Fruit fly (Drosophila melanogaster) whole organism, embryonic: ENCODE results near the gene tyf.

Source experiments
- BEAF-32 ChIP-seq: fragments of 200-800 bp; sonication (Bioruptor generic); optimal IDR thresholded peaks from 3 replicates; lab custom pipeline; 2017; ENCODE audit warnings: missing biosample characterization, missing genetic modification characterization, mild to moderate bottlenecking, moderate library complexity, missing genetic modification reagents
- CG10274 ChIP-seq: fragments of 200-800 bp; sonication (Bioruptor generic); optimal IDR thresholded peaks from 3 replicates; lab custom pipeline; 2017; ENCODE audit warnings: missing biosample characterization, mild to moderate bottlenecking, missing genetic modification characterization
- CG14710 ChIP-seq: fragments of 200-800 bp; sonication (Bioruptor generic); optimal IDR thresholded peaks from 3 replicates; lab custom pipeline; 2019; ENCODE audit warnings: missing biosample characterization, mild to moderate bottlenecking, missing genetic modification characterization, moderate library complexity
- CG1602 ChIP-seq: fragments of 200-800 bp; sonication (Bioruptor generic); optimal IDR thresholded peaks from 3 replicates; lab custom pipeline; 2016; ENCODE audit warnings: missing biosample characterization, missing genetic modification characterization
- CG17328 ChIP-seq: fragments of 200-800 bp; sonication (Bioruptor generic); IDR thresholded peaks from 2 replicates; pipeline ENCODE4 v1.3.6; 2022; ENCODE audit warnings: missing biosample characterization, missing genetic modification characterization
- CG18599 ChIP-seq: fragments of 200-800 bp; sonication (Bioruptor generic); optimal IDR thresholded peaks from 3 replicates; lab custom pipeline; 2017; ENCODE audit warnings: missing biosample characterization, missing genetic modification characterization, mild to moderate bottlenecking, moderate library complexity, missing genetic modification reagents
- CG32532 ChIP-seq: fragments of 200-800 bp; sonication (Bioruptor generic); IDR thresholded peaks from 2 replicates; pipeline ENCODE4 v1.3.6; 2022; ENCODE audit warnings: missing biosample characterization, missing genetic modification characterization
- CG33213 ChIP-seq: fragments of 200-800 bp; sonication (Bioruptor generic); optimal IDR thresholded peaks from 3 replicates; lab custom pipeline; 2016; ENCODE audit warnings: missing biosample characterization, missing genetic modification characterization
- CG4617 ChIP-seq: fragments of 200-800 bp; sonication (Bioruptor generic); optimal IDR thresholded peaks from 3 replicates; lab custom pipeline; 2016; ENCODE audit warnings: missing biosample characterization, missing genetic modification characterization, borderline replicate concordance
- CG4730 ChIP-seq: fragments of 200-800 bp; sonication (Bioruptor generic); IDR thresholded peaks from 2 replicates; pipeline ENCODE4 v1.3.6; 2022; ENCODE audit warnings: missing biosample characterization, missing genetic modification characterization
- CG8359 ChIP-seq: fragments of 200-800 bp; sonication (Bioruptor generic); optimal IDR thresholded peaks from 2 replicates; lab custom pipeline; 2017; ENCODE audit warnings: missing biosample characterization, mild to moderate bottlenecking, missing genetic modification characterization, borderline replicate concordance
- CG9215 ChIP-seq: fragments of 200-800 bp; sonication (Bioruptor generic); IDR thresholded peaks from 2 replicates; pipeline ENCODE4 v1.3.6; 2022; ENCODE audit warnings: missing biosample characterization, missing genetic modification characterization
- CTCF ChIP-seq: fragments of 200-800 bp; sonication (Bioruptor generic); optimal IDR thresholded peaks from 2 replicates; lab custom pipeline; 2017; ENCODE audit warnings: missing biosample characterization, mild to moderate bottlenecking, missing genetic modification characterization, moderate library complexity
- Dll ChIP-seq: fragments of 200-800 bp; sonication (Bioruptor generic); IDR thresholded peaks from 4 replicates; pipeline ENCODE4 v1.3.6; 2022; ENCODE audit warnings: missing biosample characterization, missing genetic modification characterization; ENCODE audit not compliant: partially characterized antibody
- Dref ChIP-seq: fragments of 200-800 bp; sonication (Bioruptor generic); IDR thresholded peaks from 2 replicates; pipeline ENCODE4 v1.3.6; 2022; ENCODE audit warnings: missing biosample characterization, missing genetic modification characterization
- Fer1 ChIP-seq: fragments of 200-800 bp; sonication (Bioruptor generic); optimal IDR thresholded peaks from 2 replicates; lab custom pipeline; 2017; ENCODE audit warnings: missing biosample characterization, mild to moderate bottlenecking, missing genetic modification characterization
- GATAe ChIP-seq: fragments of 200-800 bp; sonication (Bioruptor generic); conservative IDR thresholded peaks from 2 replicates; pipeline ENCODE4 v1.3.6; 2022; ENCODE audit warnings: missing biosample characterization, missing genetic modification characterization
- HLH54F ChIP-seq: fragments of 200-800 bp; sonication (Bioruptor generic); optimal IDR thresholded peaks from 3 replicates; lab custom pipeline; 2016; ENCODE audit warnings: missing biosample characterization, missing genetic modification characterization
- Hmx ChIP-seq: fragments of 200-800 bp; sonication (Bioruptor generic); optimal IDR thresholded peaks from 2 replicates; lab custom pipeline; 2016; ENCODE audit warnings: missing biosample characterization, missing genetic modification characterization
- Lpt ChIP-seq: fragments of >200 bp; optimal IDR thresholded peaks from 2 replicates; lab custom pipeline; 2018; ENCODE audit warnings: missing biosample characterization, missing genetic modification characterization
- NC2α ChIP-seq: fragments of 200-800 bp; sonication (Bioruptor generic); optimal IDR thresholded peaks from 2 replicates; lab custom pipeline; 2016; ENCODE audit warnings: missing biosample characterization, missing genetic modification characterization
- NfI ChIP-seq: fragments of 200-800 bp; sonication (Bioruptor generic); optimal IDR thresholded peaks from 3 replicates; lab custom pipeline; 2018; ENCODE audit warnings: missing biosample characterization, mild to moderate bottlenecking, missing genetic modification characterization, moderate library complexity
- Pdp1 ChIP-seq, 2 experiments: fragments of 200-800 bp; sonication (Bioruptor generic); optimal IDR thresholded peaks; 3 replicates each; lab custom pipeline; 2016; ENCODE audit warnings: missing biosample characterization in 2 of 2, missing genetic modification characterization in 2 of 2, mild to moderate bottlenecking in 1 of 2, moderate library complexity in 1 of 2
- Rfx ChIP-seq: fragments of 200-800 bp; sonication (Bioruptor generic); IDR thresholded peaks from 2 replicates; pipeline ENCODE4 v1.3.6; 2022; ENCODE audit warnings: missing biosample characterization, missing genetic modification characterization
- Spps ChIP-seq: fragments of 200-800 bp; sonication (Bioruptor generic); optimal IDR thresholded peaks from 2 replicates; lab custom pipeline; 2018; ENCODE audit warnings: missing biosample characterization, mild to moderate bottlenecking, missing genetic modification characterization
- Trl ChIP-seq, 3 experiments: fragments of >200 bp in 2 of 3; fragments of 200-800 bp in 1 of 3; sonication (Bioruptor generic) in 1 of 3; optimal IDR thresholded peaks; 2 replicates in 1 of 3; 3 replicates in 2 of 3; lab custom pipeline; 2016 to 2017; ENCODE audit warnings: missing biosample characterization in 1 of 3, missing genetic modification characterization in 1 of 3
- al ChIP-seq: fragments of 200-800 bp; sonication (Bioruptor generic); IDR thresholded peaks from 2 replicates; pipeline ENCODE4 v1.3.6; 2022; ENCODE audit warnings: missing biosample characterization, missing genetic modification characterization
- ato ChIP-seq: fragments of 200-800 bp; sonication (Bioruptor generic); IDR thresholded peaks from 2 replicates; pipeline ENCODE4 v1.3.6; 2022; ENCODE audit warnings: missing biosample characterization, missing genetic modification characterization; ENCODE audit not compliant: partially characterized antibody
- cg ChIP-seq: fragments of 200-800 bp; sonication (Bioruptor generic); optimal IDR thresholded peaks from 3 replicates; lab custom pipeline; 2019; ENCODE audit warnings: missing biosample characterization, mild to moderate bottlenecking, missing genetic modification characterization, moderate library complexity
- dmrt99B ChIP-seq: fragments of 200-800 bp; sonication (Bioruptor generic); optimal IDR thresholded peaks from 2 replicates; lab custom pipeline; 2018; ENCODE audit warnings: missing biosample characterization, mild to moderate bottlenecking, missing genetic modification characterization, moderate library complexity
- eve ChIP-seq, 2 experiments: fragments of >200 bp; optimal IDR thresholded peaks; 2 replicates each; lab custom pipeline; 2017; ENCODE audit warnings: missing biosample characterization in 2 of 2, missing genetic modification characterization in 2 of 2
- gcm ChIP-seq: fragments of 200-800 bp; sonication (Bioruptor generic); optimal IDR thresholded peaks from 2 replicates; lab custom pipeline; 2019; ENCODE audit warnings: missing biosample characterization, mild to moderate bottlenecking, missing genetic modification characterization, moderate library complexity
- grau ChIP-seq: fragments of 200-800 bp; optimal IDR thresholded peaks from 3 replicates; lab custom pipeline; 2019; ENCODE audit warnings: missing biosample characterization, mild to moderate bottlenecking, missing genetic modification characterization, moderate library complexity
- gsb-n ChIP-seq: fragments of 200-800 bp; sonication (Bioruptor generic); optimal IDR thresholded peaks from 3 replicates; lab custom pipeline; 2018; ENCODE audit warnings: missing biosample characterization, mild to moderate bottlenecking, missing genetic modification characterization
- hth ChIP-seq: fragments of >200 bp; optimal IDR thresholded peaks from 2 replicates; lab custom pipeline; 2017; ENCODE audit warnings: inconsistent platforms
- jumu ChIP-seq: fragments of 200-800 bp; sonication (Bioruptor generic); optimal IDR thresholded peaks from 3 replicates; lab custom pipeline; 2016; ENCODE audit warnings: missing biosample characterization, missing genetic modification characterization
- kni ChIP-seq: fragments of 200-800 bp; sonication (Bioruptor generic); optimal IDR thresholded peaks from 3 replicates; lab custom pipeline; 2017; ENCODE audit warnings: mild to moderate bottlenecking, missing biosample characterization, missing genetic modification reagents, missing genetic modification characterization
- lbe ChIP-seq: fragments of 200-800 bp; sonication (Bioruptor generic); optimal IDR thresholded peaks from 2 replicates; lab custom pipeline; 2016; ENCODE audit warnings: missing biosample characterization, mild to moderate bottlenecking, missing genetic modification characterization
- onecut ChIP-seq: fragments of 200-800 bp; sonication (Bioruptor generic); IDR thresholded peaks from 2 replicates; pipeline ENCODE4 v1.3.6; 2022; ENCODE audit warnings: missing biosample characterization, missing genetic modification characterization
- org-1 ChIP-seq: fragments of 200-800 bp; sonication (Bioruptor generic); optimal IDR thresholded peaks from 2 replicates; lab custom pipeline; 2017; ENCODE audit warnings: missing biosample characterization, missing genetic modification characterization
- otp ChIP-seq: fragments of 200-800 bp; sonication (Bioruptor generic); IDR thresholded peaks from 3 replicates; pipeline ENCODE4, ENCODE4 v1.3.6; 2022; ENCODE audit warnings: missing biosample characterization, missing genetic modification characterization
- peb ChIP-seq: fragments of 200-800 bp; sonication (Bioruptor generic); IDR thresholded peaks from 2 replicates; pipeline ENCODE4 v1.3.6; 2022; ENCODE audit warnings: missing biosample characterization, missing genetic modification characterization
- pros ChIP-seq: fragments of 200-800 bp; sonication (Bioruptor generic); optimal IDR thresholded peaks from 3 replicates; lab custom pipeline; 2019; ENCODE audit warnings: missing biosample characterization, mild to moderate bottlenecking, missing genetic modification characterization, moderate library complexity
- seq ChIP-seq: fragments of 200-800 bp; sonication (Bioruptor generic); IDR thresholded peaks from 2 replicates; pipeline ENCODE4 v1.3.6; 2022; ENCODE audit warnings: missing biosample characterization, missing genetic modification characterization
- stwl ChIP-seq: fragments of 200-800 bp; sonication (Bioruptor generic); optimal IDR thresholded peaks from 3 replicates; lab custom pipeline; 2018; ENCODE audit warnings: missing biosample characterization, mild to moderate bottlenecking, missing genetic modification characterization, moderate library complexity
- tin ChIP-seq: fragments of 200-800 bp; sonication (Bioruptor generic); optimal IDR thresholded peaks from 3 replicates; lab custom pipeline; 2016; ENCODE audit warnings: missing biosample characterization, missing genetic modification characterization
- vvl ChIP-seq: fragments of 200-800 bp; sonication (Bioruptor generic); IDR thresholded peaks from 2 replicates; pipeline ENCODE4 v1.3.6; 2022; ENCODE audit warnings: missing biosample characterization, missing genetic modification characterization
- zf30C ChIP-seq: fragments of 200-800 bp; sonication (Bioruptor generic); optimal IDR thresholded peaks from 3 replicates; lab custom pipeline; 2018; ENCODE audit warnings: missing biosample characterization, mild to moderate bottlenecking, missing genetic modification characterization
- zfh2 ChIP-seq: fragments of 200-800 bp; sonication (Bioruptor generic); optimal IDR thresholded peaks from 2 replicates; lab custom pipeline; 2016; ENCODE audit warnings: missing biosample characterization, missing genetic modification characterization

tyf gene

DNA sequence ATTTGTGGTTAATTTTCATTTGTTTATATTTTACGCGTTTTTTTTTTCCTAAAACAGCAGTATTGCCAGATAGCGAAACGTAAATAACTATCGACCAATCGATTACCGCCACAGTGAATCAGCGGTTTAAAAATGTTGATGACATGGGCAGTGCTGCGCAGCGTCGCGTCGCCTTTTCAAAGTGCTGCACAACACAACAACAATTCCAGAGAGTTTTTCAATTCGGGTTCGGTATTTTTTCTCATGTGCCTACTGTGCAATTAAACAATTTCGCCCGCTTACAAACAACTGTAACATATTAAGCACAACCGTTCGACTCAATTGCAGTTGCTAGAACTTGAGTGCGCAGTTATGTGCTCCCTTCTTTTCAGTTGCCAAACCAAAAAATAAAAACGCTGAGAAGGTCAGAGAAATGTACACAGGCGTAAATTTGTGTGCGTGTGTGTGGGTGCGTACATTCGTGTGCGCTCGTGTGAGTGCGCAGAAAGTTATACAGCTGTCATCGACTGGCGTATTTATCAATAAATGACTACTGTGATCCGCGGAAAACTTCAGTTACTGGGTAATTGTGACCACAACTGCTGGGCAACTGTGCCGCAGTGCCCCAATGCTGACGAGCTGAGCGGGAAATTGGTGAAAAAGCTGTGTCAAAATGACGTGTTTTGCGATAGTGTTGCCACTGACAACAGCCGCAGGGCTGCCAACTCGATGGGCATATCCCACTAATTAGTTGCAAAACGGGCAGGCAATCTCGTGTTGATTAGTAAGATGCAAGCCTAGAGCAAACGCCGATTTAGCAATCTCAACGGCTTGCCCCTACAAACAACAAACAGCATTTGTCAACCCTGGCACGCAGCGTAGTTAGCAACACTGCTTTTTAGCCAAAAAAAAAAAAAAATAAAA is at the start of gene tyf, which contains the start of gene Tip60:
tyf (plus strand) TSS at position 187 of the 903 bp plus-strand sequence.
Tip60 (minus strand) TSS at position 654 of the 903 bp plus-strand sequence.
- peak; percentile 37 for TF ChIP-seq HLH54F (GFP tag; lab: Kevin White, UChicago)
- TF ChIP-seq Dref (GFP tag; lab: Robert Waterston, UW): peak; percentile 83
- no peak for TF ChIP-seq gcm (GFP tag; lab: Kevin White, UChicago)
- no peak for TF ChIP-seq grau (tag; lab: Kevin White, UChicago)
- TF ChIP-seq CG4730 (GFP tag; lab: Robert Waterston, UW): no peak
- peak; percentile 61 for TF ChIP-seq Rfx (GFP tag; lab: Robert Waterston, UW)
- TF ChIP-seq NfI: peak; percentile 23
- TF ChIP-seq Hmx (GFP tag; lab: Kevin White, UChicago): no peak
- TF ChIP-seq zf30C (GFP tag; lab: Kevin White, UChicago): no peak
- TF ChIP-seq Spps: no peak
- no peak for TF ChIP-seq gsb-n (tag; lab: Kevin White, UChicago)
- no peak for TF ChIP-seq kni (GFP tag; lab: Kevin White, UChicago)
- peak; percentile 11 for TF ChIP-seq lbe (GFP tag; lab: Kevin White, UChicago)
- TF ChIP-seq CG4617 (GFP tag; lab: Kevin White, UChicago): peak; percentile 65
- TF ChIP-seq NC2α (GFP tag; lab: Kevin White, UChicago): no peak
- no peak for TF ChIP-seq peb (GFP tag; lab: Robert Waterston, UW)
- no peak for TF ChIP-seq CTCF (GFP tag; lab: Kevin White, UChicago)
- TF ChIP-seq CG14710 (tag; lab: Kevin White, UChicago): peak; percentile 42
- TF ChIP-seq CG17328 (GFP tag; lab: Robert Waterston, UW): no peak
- no peak for TF ChIP-seq CG1602 (GFP tag; lab: Kevin White, UChicago)
- no peak for TF ChIP-seq pros (GFP tag; lab: Kevin White, UChicago)
- TF ChIP-seq Fer1 (GFP tag; lab: Kevin White, UChicago): no peak
- TF ChIP-seq CG18599 (GFP tag; lab: Kevin White, UChicago): peak; percentile 34
- peak; percentile 78 for TF ChIP-seq stwl
- peak; percentile 18; the same call in 1 of the 2 replicates for TF ChIP-seq CG32532
- no peak for TF ChIP-seq GATAe (GFP tag; lab: Robert Waterston, UW)
- TF ChIP-seq Lpt: no peak
- TF ChIP-seq onecut (GFP tag; lab: Robert Waterston, UW): no peak; the same call in 1 of the 2 replicates
- no peak for TF ChIP-seq org-1 (GFP tag; lab: Kevin White, UChicago)
- TF ChIP-seq BEAF-32 (GFP tag; lab: Kevin White, UChicago): peak; percentile 65
- no peak for TF ChIP-seq CG8359 (GFP tag; lab: Kevin White, UChicago)
- no peak for TF ChIP-seq Pdp1 (GFP tag; optimal IDR thresholded peaks at IDR 0.05; lab: Kevin White, UChicago)
- no peak for TF ChIP-seq seq
- TF ChIP-seq dmrt99B (tag; lab: Kevin White, UChicago): no peak
- no peak for TF ChIP-seq Trl (optimal IDR thresholded peaks at IDR 0.05; lab: Kevin White, UChicago)
- peak; percentile 27 for TF ChIP-seq Trl (GFP tag; optimal IDR thresholded peaks at IDR 0.05; lab: Kevin White, UChicago)
- peak; percentile 11; the same call in 1 of the 2 replicates for TF ChIP-seq vvl (GFP tag; lab: Robert Waterston, UW)
- TF ChIP-seq CG33213 (GFP tag; lab: Kevin White, UChicago): no peak
- peak; percentile 47 for TF ChIP-seq zfh2 (GFP tag; lab: Kevin White, UChicago)
- TF ChIP-seq CG10274 (GFP tag; lab: Kevin White, UChicago): no peak
- peak; percentile 51; the same call in 3 of the 4 replicates for TF ChIP-seq Dll
- TF ChIP-seq hth (lab: Kevin White, UChicago): no peak
- no peak for TF ChIP-seq al
- no peak; the same call in 2 of the 3 replicates for TF ChIP-seq otp (GFP tag; lab: Robert Waterston, UW)
- peak; percentile 91 for TF ChIP-seq cg (GFP tag; lab: Kevin White, UChicago)
- no peak for TF ChIP-seq CG9215
- no peak for TF ChIP-seq eve (GFP tag; optimal IDR thresholded peaks at IDR 0.05; lab: Kevin White, UChicago)
- peak; percentile 71 for TF ChIP-seq ato (GFP tag; lab: Robert Waterston, UW)
- TF ChIP-seq tin (GFP tag; lab: Kevin White, UChicago): peak; percentile 11
- TF ChIP-seq jumu: peak; percentile 33
